Fruit fly (Drosophila melanogaster) whole organism: ENCODE measurements around the gene Dif.

Source experiments
- Dll ChIP-seq: fragments of >200 bp; optimal IDR thresholded peaks from 2 replicates; lab custom pipeline; 2017
- psq ChIP-seq: fragments of >200 bp; optimal IDR thresholded peaks from 2 replicates; lab custom pipeline; 2017

DNA sequence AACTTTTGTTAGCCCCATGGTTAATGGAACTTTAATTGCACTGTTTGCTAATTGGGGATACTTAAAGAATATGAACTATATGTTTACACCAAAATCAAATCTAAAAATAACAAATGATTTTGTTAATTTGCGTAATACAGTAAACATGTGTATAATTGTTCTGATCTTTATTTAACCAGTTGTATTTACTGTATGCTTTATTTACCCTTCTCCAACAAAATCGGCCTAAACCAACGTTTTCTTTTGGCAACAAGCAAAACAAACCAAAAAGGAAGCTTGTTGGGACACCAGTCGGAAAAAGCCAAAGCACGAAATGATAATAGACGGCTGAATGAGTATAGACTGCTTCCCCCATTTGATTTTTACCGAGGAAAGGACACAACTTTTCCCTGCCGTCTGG is 37.7 kb upstream of the Dif start:
- no peak for TF ChIP-seq psq (lab: Kevin White, UChicago)
- TF ChIP-seq Dll (lab: Kevin White, UChicago) = no peak
